Fruit fly (Drosophila melanogaster) whole organism, pupa: ENCODE data around the gene CG6769.

ENCODE experiments used
- CG12605 ChIP-seq: fragments of 200-800 bp; sonication (Bioruptor generic); IDR thresholded peaks from 2 replicates; pipeline ENCODE4 v1.3.6; 2022; ENCODE audit warnings: missing biosample characterization, missing genetic modification characterization
- CG13204 ChIP-seq: fragments of 200-800 bp; sonication (Bioruptor generic); optimal IDR thresholded peaks from 2 replicates; lab custom pipeline; 2018; ENCODE audit warnings: missing biosample characterization, mild to moderate bottlenecking, missing genetic modification characterization, moderate library complexity
- CG32121 ChIP-seq: fragments of 200-800 bp; sonication (Bioruptor generic); IDR thresholded peaks from 2 replicates; pipeline ENCODE4 v1.3.6; 2022; ENCODE audit warnings: missing biosample characterization, missing genetic modification characterization
- CG8159 ChIP-seq: fragments of 200-800 bp; sonication (Bioruptor generic); optimal IDR thresholded peaks from 3 replicates; lab custom pipeline; 2018; ENCODE audit warnings: missing biosample characterization, mild to moderate bottlenecking, missing genetic modification characterization, moderate library complexity
- EcR ChIP-seq: fragments of 200-800 bp; sonication (Bioruptor generic); optimal IDR thresholded peaks from 3 replicates; lab custom pipeline; 2019; ENCODE audit warnings: missing biosample characterization, missing genetic modification characterization, mild to moderate bottlenecking, moderate library complexity, missing genetic modification reagents
- Ets98B ChIP-seq: fragments of 200-800 bp; sonication (Bioruptor generic); IDR thresholded peaks from 2 replicates; pipeline ENCODE4 v1.3.6; 2022; ENCODE audit warnings: missing biosample characterization, missing genetic modification characterization
- Snoo ChIP-seq: fragments of 200-800 bp; sonication (Bioruptor generic); optimal IDR thresholded peaks from 3 replicates; lab custom pipeline; 2017; ENCODE audit warnings: missing biosample characterization, mild to moderate bottlenecking, missing genetic modification characterization, inconsistent platforms
- gl ChIP-seq: fragments of 200-800 bp; sonication (Bioruptor generic); optimal IDR thresholded peaks from 2 replicates; lab custom pipeline; 2018; ENCODE audit warnings: missing biosample characterization, mild to moderate bottlenecking, missing genetic modification characterization
- rn ChIP-seq: fragments of 200-800 bp; sonication (Bioruptor generic); IDR thresholded peaks from 2 replicates; pipeline ENCODE4 v1.3.6; 2022; ENCODE audit warnings: missing biosample characterization, missing genetic modification characterization

DNA sequence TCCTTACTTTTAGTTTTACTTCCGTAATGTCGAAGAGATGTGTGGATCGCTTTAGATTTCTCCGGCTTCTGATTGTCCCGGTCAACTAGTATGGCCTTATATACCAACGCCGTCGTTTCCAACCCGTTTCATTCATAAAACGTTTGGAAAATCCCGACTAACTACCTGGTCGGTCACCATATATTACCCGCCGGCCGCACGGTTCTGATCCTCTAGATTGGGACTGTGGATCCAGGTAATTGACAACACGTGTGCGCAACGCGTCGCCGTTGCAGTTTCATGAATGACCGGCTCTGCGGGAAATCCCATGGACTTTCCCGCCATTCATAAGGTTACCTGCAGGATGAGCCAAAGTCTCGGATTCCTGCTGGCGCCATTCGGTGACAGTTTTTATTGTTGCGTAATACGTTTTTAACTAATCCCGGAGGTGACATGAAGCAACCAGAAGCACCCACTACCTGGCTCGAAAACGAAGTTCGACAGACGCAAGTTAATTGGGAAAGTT lies 41.1 kb upstream of the CG6769 start, which contains the start of gene CG12986:
- TF ChIP-seq Snoo (no peak), gl (tag; lab: Kevin White, UChicago) (no peak), CG13204 (GFP tag; lab: Kevin White, UChicago) (no peak), EcR (GFP tag; lab: Kevin White, UChicago) (no peak), CG32121 (GFP tag; lab: Robert Waterston, UW) (no peak), rn (no peak), Ets98B (GFP tag; lab: Robert Waterston, UW) (no peak), CG8159 (tag; lab: Kevin White, UChicago) (no peak), CG12605 (no peak)
